Worm (Caenorhabditis elegans) whole organism, L3 larva: ENCODE measurements around the gene thn-4.

ENCODE experiments used
- R02D3.7 ChIP-seq: fragments of 150-350 bp; optimal IDR thresholded peaks from 2 replicates; lab custom pipeline; 2014; ENCODE audit warnings: missing biosample characterization, missing genetic modification characterization
- aly-2 ChIP-seq: fragments of 150-350 bp; optimal IDR thresholded peaks from 2 replicates; lab custom pipeline; 2014; ENCODE audit warnings: missing biosample characterization, missing genetic modification characterization
- ama-1 ChIP-seq: fragments of 150-350 bp; optimal IDR thresholded peaks from 2 replicates; lab custom pipeline; 2018
- ceh-82 ChIP-seq: fragments of 150-350 bp; optimal IDR thresholded peaks from 2 replicates; lab custom pipeline; 2014; ENCODE audit warnings: missing biosample characterization, missing genetic modification characterization
- ceh-9 ChIP-seq: sonication (generic microtip); optimal IDR thresholded peaks from 2 replicates; lab custom pipeline; 2018; ENCODE audit warnings: missing biosample characterization, missing genetic modification characterization
- daf-12 ChIP-seq: fragments of 150-350 bp; optimal IDR thresholded peaks from 2 replicates; lab custom pipeline; 2014; ENCODE audit warnings: missing biosample characterization, missing genetic modification reagents, missing genetic modification characterization
- egl-27 ChIP-seq: sonication (generic microtip); optimal IDR thresholded peaks from 4 replicates; lab custom pipeline; 2017; ENCODE audit warnings: missing biosample characterization, missing genetic modification reagents, missing genetic modification characterization
- egl-5 ChIP-seq: fragments of 150-350 bp; optimal IDR thresholded peaks from 2 replicates; lab custom pipeline; 2017; ENCODE audit warnings: missing biosample characterization, missing genetic modification reagents, missing genetic modification characterization, inconsistent platforms
- elt-1 ChIP-seq: fragments of 150-350 bp; optimal IDR thresholded peaks from 2 replicates; lab custom pipeline; 2014; ENCODE audit warnings: missing biosample characterization, missing genetic modification characterization
- elt-3 ChIP-seq, 3 experiments: fragments of 150-350 bp in 1 of 3; sonication (generic microtip) in 2 of 3; optimal IDR thresholded peaks; 2 replicates in 2 of 3; 4 replicates in 1 of 3; lab custom pipeline; 2014 to 2017; ENCODE audit warnings: missing biosample characterization in 3 of 3, missing genetic modification characterization in 3 of 3
- eor-1 ChIP-seq, 2 experiments: fragments of 150-350 bp; optimal IDR thresholded peaks; 2 replicates each; lab custom pipeline; 2014 to 2018; ENCODE audit warnings: missing biosample characterization in 2 of 2, missing genetic modification characterization in 2 of 2
- fkh-2 ChIP-seq: fragments of 150-350 bp; optimal IDR thresholded peaks from 2 replicates; lab custom pipeline; 2014; ENCODE audit warnings: missing biosample characterization, missing genetic modification reagents, missing genetic modification characterization
- fos-1 ChIP-seq: fragments of 150-350 bp; optimal IDR thresholded peaks from 2 replicates; lab custom pipeline; 2014; ENCODE audit warnings: missing biosample characterization, missing genetic modification characterization
- hmg-11 ChIP-seq: sonication (generic microtip); optimal IDR thresholded peaks from 2 replicates; lab custom pipeline; 2016; ENCODE audit warnings: missing genetic modification characterization, missing compliant biosample characterization
- lin-15B ChIP-seq: fragments of 150-350 bp; optimal IDR thresholded peaks from 2 replicates; lab custom pipeline; 2014; ENCODE audit warnings: missing biosample characterization, missing genetic modification characterization
- lin-39 ChIP-seq: fragments of 150-350 bp; optimal IDR thresholded peaks from 2 replicates; lab custom pipeline; 2018; ENCODE audit warnings: missing biosample characterization, missing genetic modification reagents, missing genetic modification characterization
- lsy-12 ChIP-seq: sonication (generic microtip); optimal IDR thresholded peaks from 2 replicates; lab custom pipeline; 2016; ENCODE audit warnings: mild to moderate bottlenecking, missing genetic modification characterization, missing compliant biosample characterization
- mdl-1 ChIP-seq: fragments of 150-350 bp; optimal IDR thresholded peaks from 2 replicates; lab custom pipeline; 2014; ENCODE audit warnings: missing biosample characterization, missing genetic modification characterization
- mml-1 ChIP-seq: fragments of 150-350 bp; sonication (generic microtip); optimal IDR thresholded peaks from 3 replicates; lab custom pipeline; 2014; ENCODE audit warnings: missing biosample characterization, missing genetic modification characterization
- nhr-23 ChIP-seq: fragments of 150-350 bp; optimal IDR thresholded peaks from 2 replicates; lab custom pipeline; 2014; ENCODE audit warnings: missing biosample characterization, missing genetic modification reagents, missing genetic modification characterization
- nhr-237 ChIP-seq: fragments of 150-350 bp; optimal IDR thresholded peaks from 2 replicates; lab custom pipeline; 2014; ENCODE audit warnings: missing biosample characterization, missing genetic modification characterization
- nhr-28 ChIP-seq: fragments of 150-350 bp; optimal IDR thresholded peaks from 2 replicates; lab custom pipeline; 2014; ENCODE audit warnings: missing biosample characterization, missing genetic modification characterization
- nhr-43 ChIP-seq: sonication (generic microtip); optimal IDR thresholded peaks from 2 replicates; lab custom pipeline; 2016; ENCODE audit warnings: mild to moderate bottlenecking, missing genetic modification characterization, missing compliant biosample characterization; ENCODE audit not compliant: poor library complexity, severe bottlenecking
- nhr-76 ChIP-seq: fragments of 150-350 bp; sonication (generic microtip); optimal IDR thresholded peaks from 5 replicates; lab custom pipeline; 2014; ENCODE audit warnings: missing biosample characterization, missing genetic modification characterization
- nhr-77 ChIP-seq: fragments of 150-350 bp; optimal IDR thresholded peaks from 2 replicates; lab custom pipeline; 2014; ENCODE audit warnings: missing biosample characterization, missing genetic modification characterization
- pha-4 ChIP-seq: fragments of 150-350 bp; optimal IDR thresholded peaks from 2 replicates; lab custom pipeline; 2014; ENCODE audit warnings: missing biosample characterization, missing genetic modification reagents, missing genetic modification characterization
- pqm-1 ChIP-seq: fragments of 150-350 bp; optimal IDR thresholded peaks from 2 replicates; lab custom pipeline; 2017; ENCODE audit warnings: missing biosample characterization, missing genetic modification characterization, inconsistent platforms
- sea-2 ChIP-seq: fragments of 150-350 bp; sonication (generic microtip); optimal IDR thresholded peaks from 4 replicates; lab custom pipeline; 2014; ENCODE audit warnings: missing biosample characterization, missing genetic modification reagents, missing genetic modification characterization
- skn-1 ChIP-seq: fragments of 150-350 bp; optimal IDR thresholded peaks from 2 replicates; lab custom pipeline; 2014; ENCODE audit warnings: missing biosample characterization, missing genetic modification characterization
- tbx-2 ChIP-seq: sonication (generic microtip); optimal IDR thresholded peaks from 2 replicates; lab custom pipeline; 2016; ENCODE audit warnings: mild to moderate bottlenecking, missing genetic modification characterization, missing compliant biosample characterization
- unc-39 ChIP-seq: sonication (generic microtip); optimal IDR thresholded peaks from 4 replicates; lab custom pipeline; 2017; ENCODE audit warnings: missing biosample characterization, missing genetic modification characterization
- unc-62 ChIP-seq: fragments of 150-350 bp; sonication (generic microtip); optimal IDR thresholded peaks from 4 replicates; lab custom pipeline; 2014; ENCODE audit warnings: missing biosample characterization, missing genetic modification reagents, missing genetic modification characterization
- zag-1 ChIP-seq: fragments of 150-350 bp; optimal IDR thresholded peaks from 2 replicates; lab custom pipeline; 2014; ENCODE audit warnings: missing biosample characterization, missing genetic modification characterization
- ztf-11 ChIP-seq: fragments of 150-350 bp; optimal IDR thresholded peaks from 2 replicates; lab custom pipeline; 2014; ENCODE audit warnings: missing biosample characterization, missing genetic modification characterization
- ztf-4 ChIP-seq: fragments of 150-350 bp; optimal IDR thresholded peaks from 2 replicates; lab custom pipeline; 2014; ENCODE audit warnings: missing biosample characterization, missing genetic modification characterization

The thn-4 gene

DNA sequence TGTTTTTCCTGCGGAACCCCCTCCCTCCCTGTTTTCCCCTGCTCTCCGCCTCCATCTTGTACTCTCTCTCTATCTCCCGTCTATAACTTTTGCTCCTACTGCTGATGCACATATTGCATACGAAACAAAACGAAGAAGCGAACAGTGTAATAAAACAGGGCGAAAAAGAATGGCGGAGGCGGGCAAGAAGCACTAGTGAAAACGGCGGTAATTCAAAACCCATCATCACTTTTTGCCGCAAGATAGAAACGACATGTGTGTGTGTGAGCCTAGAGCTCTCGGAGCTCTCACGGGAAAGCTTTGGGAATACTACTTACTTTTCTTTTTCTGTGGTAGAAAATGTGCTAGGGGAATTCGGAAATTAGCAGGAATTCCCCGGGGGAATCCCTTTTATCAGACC is 35.2 kb downstream of the thn-4 start:
- TF ChIP-seq egl-5 (tag; lab: Kevin White, UChicago) (no peak), lin-15B (tag; lab: Kevin White, UChicago) (no peak), elt-3 (tag; optimal IDR thresholded peaks at IDR 0.05; lab: Kevin White, UChicago) (no peak), skn-1 (tag; lab: Kevin White, UChicago) (no peak)

DNA sequence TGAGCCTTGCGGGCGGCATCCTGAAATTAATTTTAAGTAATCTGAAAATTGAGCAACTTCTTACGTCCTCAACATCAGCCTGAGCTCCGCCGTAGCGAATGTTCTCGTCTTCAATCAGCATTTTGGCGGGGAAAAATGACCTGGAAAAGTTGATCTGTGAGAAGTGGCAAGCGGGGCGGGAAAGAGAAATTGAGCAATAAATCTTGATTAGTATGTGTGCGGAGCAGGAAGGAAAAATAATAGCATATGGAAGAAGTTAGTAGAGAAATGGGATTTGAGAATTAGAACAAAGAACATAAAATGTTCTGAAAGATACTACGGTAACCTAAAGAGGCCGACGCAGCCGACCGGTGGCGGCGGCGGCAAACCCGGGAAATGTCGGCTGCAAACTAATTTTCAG is 36.3 kb downstream of the thn-4 start, which contains the start of gene tni-3:
tni-3 (minus strand) TSS at position 140 of the 400 bp plus-strand sequence.
- TF ChIP-seq pha-4 (tag; lab: Kevin White, UChicago) (no peak), lsy-12 (tag; lab: Kevin White, UChicago) (no peak), daf-12 (no peak), zag-1 (tag; lab: Kevin White, UChicago) (no peak), aly-2 (tag; lab: Kevin White, UChicago) (no peak)

DNA sequence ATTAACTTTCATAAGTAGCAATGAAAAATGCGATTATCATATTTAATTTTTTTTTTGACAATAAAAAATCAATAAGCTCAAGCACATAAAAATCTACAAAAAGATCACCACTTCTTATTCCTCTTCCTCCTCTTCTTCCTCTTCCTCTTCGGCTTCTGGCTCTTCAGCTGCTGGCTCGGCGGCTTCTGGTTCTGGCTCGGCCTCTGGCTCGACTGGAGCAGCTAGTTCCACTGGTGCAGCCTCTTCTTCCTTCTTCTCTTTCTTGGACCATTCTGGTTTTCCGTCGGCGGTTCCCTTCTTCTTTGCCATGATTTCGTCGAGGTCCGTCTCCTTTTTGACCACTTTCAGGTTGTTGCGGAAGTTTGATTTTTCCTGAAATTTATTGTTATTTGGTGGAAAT is 37.6 kb downstream of the thn-4 start:
- TF ChIP-seq aly-2 (tag; lab: Kevin White, UChicago) = no peak
- no peak for TF ChIP-seq ztf-11 (tag; lab: Kevin White, UChicago)

DNA sequence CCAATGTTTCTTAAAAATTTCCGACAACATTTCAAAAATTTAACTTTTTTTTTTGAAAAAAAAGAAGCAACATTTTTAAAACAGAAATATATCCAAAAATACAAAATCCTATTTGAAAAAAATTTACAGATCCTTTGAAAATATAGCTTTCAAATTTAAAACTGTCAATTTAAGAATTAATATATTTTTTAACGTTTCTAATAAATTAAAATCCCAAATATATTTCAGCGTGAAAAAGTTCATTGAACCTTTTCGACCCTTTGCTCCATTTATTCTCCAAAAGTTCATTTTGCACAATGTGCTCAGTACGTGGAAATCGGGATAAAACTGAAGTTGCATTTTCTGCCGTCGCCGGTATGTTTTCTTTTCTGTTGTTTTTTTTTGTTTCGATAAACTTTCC is 38.4 kb downstream of the thn-4 start, which contains the start of gene phy-3:
phy-3 (plus strand) TSS at position 301 of the 400 bp plus-strand sequence.
- no peak for TF ChIP-seq lin-15B (tag; lab: Kevin White, UChicago)

DNA sequence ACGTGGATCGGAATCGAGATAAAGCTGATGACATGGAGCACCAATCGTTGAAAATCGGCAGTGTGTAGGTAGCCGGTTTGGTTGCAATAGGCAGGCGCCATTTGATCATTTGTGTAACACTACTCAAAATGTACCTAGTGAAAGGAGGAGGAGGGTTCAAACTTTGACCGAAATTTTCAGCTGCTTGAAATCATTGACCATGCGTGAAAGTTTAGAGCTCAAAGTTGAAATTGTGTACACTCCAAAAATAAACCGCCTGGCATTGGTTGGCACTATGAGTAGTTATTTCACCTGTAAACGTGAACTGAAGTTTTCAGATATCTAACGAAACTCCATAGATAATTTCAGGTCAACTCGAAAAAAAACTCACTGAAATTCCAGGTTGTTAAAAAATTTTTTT is 39.4 kb downstream of the thn-4 start, which contains the start of gene srh-215:
srh-215 (minus strand) TSS at position 101 of the 400 bp plus-strand sequence.
- TF ChIP-seq nhr-76 (tag; lab: Kevin White, UChicago) (no peak), sea-2 (GFP tag; lab: Kevin White, UChicago) (no peak), unc-39 (no peak), unc-62 (GFP tag; lab: Kevin White, UChicago) (no peak), ama-1 (lab: Kevin White, UChicago) (no peak), pha-4 (tag; lab: Kevin White, UChicago) (no peak), ztf-4 (tag; lab: Kevin White, UChicago) (no peak), skn-1 (tag; lab: Kevin White, UChicago) (no peak)
- TF ChIP-seq, all 47 proteins: peak for 0

DNA sequence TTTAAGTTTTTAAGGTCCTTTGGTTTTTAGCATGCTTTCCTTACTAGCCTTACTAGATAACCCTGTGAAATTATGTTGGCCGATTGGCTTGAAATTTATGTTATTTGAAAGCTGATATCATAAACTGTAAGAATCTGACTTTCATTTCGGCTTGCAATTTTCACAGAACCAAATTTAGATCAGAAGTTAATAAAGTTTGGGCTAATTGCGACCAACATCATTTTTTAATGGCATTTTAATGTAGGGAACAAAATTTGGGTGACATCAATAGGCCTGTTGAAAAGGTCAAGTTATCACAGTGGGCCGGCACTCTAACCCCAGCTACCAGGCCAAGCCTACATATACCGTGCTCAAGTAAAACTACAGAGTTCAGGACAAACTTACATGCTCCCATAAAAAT is 40.0 kb downstream of the thn-4 start:
- no peak for TF ChIP-seq mdl-1 (tag; lab: Kevin White, UChicago)
- TF ChIP-seq nhr-23 = no peak
- TF ChIP-seq eor-1 (tag; optimal IDR thresholded peaks at IDR 0.05; lab: Kevin White, UChicago) = no peak
- no peak for TF ChIP-seq mml-1 (tag; lab: Kevin White, UChicago)
- TF ChIP-seq pha-4 (tag; lab: Kevin White, UChicago) = no peak
- no peak for TF ChIP-seq R02D3.7 (tag; lab: Kevin White, UChicago)
- no peak for TF ChIP-seq ceh-9
- no peak for TF ChIP-seq lin-39

DNA sequence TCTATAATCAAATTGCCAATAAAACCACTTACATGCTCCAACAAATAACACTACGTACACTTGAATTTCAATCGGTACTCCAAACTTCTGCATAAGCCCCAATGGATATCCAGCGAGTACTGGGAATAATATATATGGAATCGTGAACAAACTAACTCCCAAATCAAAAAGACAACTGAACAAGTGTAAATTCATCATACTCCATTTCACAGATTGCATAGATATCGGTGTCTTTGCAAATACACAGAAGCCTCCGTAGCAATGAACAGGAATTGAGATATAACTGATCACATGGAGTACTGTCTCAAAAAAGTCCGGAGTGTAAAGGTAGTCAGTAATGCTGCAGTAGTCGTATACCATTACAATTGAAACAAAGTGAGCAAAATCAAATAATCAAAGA is 41.9 kb downstream of the thn-4 start, which contains the start of gene srh-214:
srh-214 (minus strand) TSS at position 360 of the 400 bp plus-strand sequence.
- no peak for TF ChIP-seq tbx-2 (tag; lab: Kevin White, UChicago)
- TF ChIP-seq fkh-2 (tag; lab: Kevin White, UChicago) = no peak
- TF ChIP-seq ceh-82 (tag; lab: Kevin White, UChicago) = no peak
- TF ChIP-seq lin-39 = no peak
- no peak for TF ChIP-seq skn-1 (tag; lab: Kevin White, UChicago)
- TF ChIP-seq R02D3.7 (tag; lab: Kevin White, UChicago) = no peak
- no peak for TF ChIP-seq nhr-28 (tag; lab: Kevin White, UChicago)
- no peak for TF ChIP-seq unc-62 (GFP tag; lab: Kevin White, UChicago)
- no peak for TF ChIP-seq nhr-77 (tag; lab: Kevin White, UChicago)
- no peak for TF ChIP-seq elt-1 (tag; lab: Kevin White, UChicago)
- no peak for TF ChIP-seq mdl-1 (tag; lab: Kevin White, UChicago)
- no peak for TF ChIP-seq fos-1
- no peak for TF ChIP-seq sea-2 (GFP tag; lab: Kevin White, UChicago)
- TF ChIP-seq egl-27 (tag; lab: Kevin White, UChicago) = no peak
- no peak for TF ChIP-seq nhr-43 (tag; lab: Kevin White, UChicago)
- TF ChIP-seq nhr-237 (tag; lab: Kevin White, UChicago) = no peak
- no peak for TF ChIP-seq pqm-1 (tag; lab: Kevin White, UChicago)
- no peak for TF ChIP-seq ztf-11 (tag; lab: Kevin White, UChicago)
- TF ChIP-seq pha-4 (tag; lab: Kevin White, UChicago) = no peak
- TF ChIP-seq hmg-11 (tag; lab: Kevin White, UChicago) = no peak
- TF ChIP-seq, all 47 proteins: peak for 0
